Fruit fly (Drosophila melanogaster) whole organism, embryonic: ENCODE measurements around the gene Rdh.

ENCODE experiments used
- BEAF-32 ChIP-seq: fragments of 200-800 bp; sonication (Bioruptor generic); optimal IDR thresholded peaks from 3 replicates; lab custom pipeline; 2017; ENCODE audit warnings: missing biosample characterization, missing genetic modification characterization, mild to moderate bottlenecking, moderate library complexity, missing genetic modification reagents
- Bgb ChIP-seq: fragments of 200-800 bp; sonication (Bioruptor generic); IDR thresholded peaks from 2 replicates; pipeline ENCODE4 v1.3.6; 2022; ENCODE audit warnings: missing biosample characterization, missing genetic modification characterization; ENCODE audit not compliant: partially characterized antibody
- Bteb2 ChIP-seq: fragments of 200-800 bp; sonication (Bioruptor generic); optimal IDR thresholded peaks from 2 replicates; lab custom pipeline; 2016; ENCODE audit warnings: missing biosample characterization, missing genetic modification characterization
- CG10147 ChIP-seq: fragments of 200-800 bp; sonication (Bioruptor generic); optimal IDR thresholded peaks from 2 replicates; lab custom pipeline; 2019; ENCODE audit warnings: missing biosample characterization, mild to moderate bottlenecking, missing genetic modification characterization, moderate library complexity
- CG10959 ChIP-seq: fragments of 200-800 bp; sonication (Bioruptor generic); IDR thresholded peaks from 2 replicates; pipeline ENCODE4 v1.3.6; 2022; ENCODE audit warnings: missing biosample characterization, missing genetic modification characterization
- CG11398 ChIP-seq: fragments of 200-800 bp; sonication (Bioruptor generic); optimal IDR thresholded peaks from 2 replicates; lab custom pipeline; 2016; ENCODE audit warnings: missing biosample characterization, missing genetic modification characterization
- CG11504 ChIP-seq: fragments of 200-800 bp; sonication (Bioruptor generic); optimal IDR thresholded peaks from 3 replicates; lab custom pipeline; 2019; ENCODE audit warnings: missing biosample characterization, mild to moderate bottlenecking, missing genetic modification characterization, moderate library complexity
- CG11560 ChIP-seq: fragments of 200-800 bp; sonication (Bioruptor generic); IDR thresholded peaks from 3 replicates; pipeline ENCODE4 v1.3.6; 2022; ENCODE audit warnings: missing biosample characterization, missing genetic modification characterization
- CG12219 ChIP-seq: fragments of 200-800 bp; sonication (Bioruptor generic); optimal IDR thresholded peaks from 3 replicates; lab custom pipeline; 2018; ENCODE audit warnings: missing biosample characterization, mild to moderate bottlenecking, missing genetic modification characterization
- CG17385 ChIP-seq: fragments of 200-800 bp; sonication (Bioruptor generic); optimal IDR thresholded peaks from 3 replicates; lab custom pipeline; 2018; ENCODE audit warnings: missing biosample characterization, mild to moderate bottlenecking, missing genetic modification characterization
- CG18011 ChIP-seq: fragments of 200-800 bp; sonication (Bioruptor generic); optimal IDR thresholded peaks from 2 replicates; lab custom pipeline; 2017; ENCODE audit warnings: missing biosample characterization, missing genetic modification characterization, mild to moderate bottlenecking, moderate library complexity, missing genotype
- CG30403 ChIP-seq: fragments of 200-800 bp; sonication (Bioruptor generic); optimal IDR thresholded peaks from 3 replicates; lab custom pipeline; 2016; ENCODE audit warnings: missing biosample characterization, missing genetic modification characterization
- CG34376 ChIP-seq: fragments of 200-800 bp; sonication (Bioruptor generic); optimal IDR thresholded peaks from 2 replicates; lab custom pipeline; 2018; ENCODE audit warnings: missing biosample characterization, mild to moderate bottlenecking, missing genetic modification characterization
- CG34422 ChIP-seq: fragments of 200-800 bp; sonication (Bioruptor generic); IDR thresholded peaks from 3 replicates; pipeline ENCODE4 v1.3.6; 2022; ENCODE audit warnings: missing biosample characterization, missing genetic modification characterization
- CG4730 ChIP-seq: fragments of 200-800 bp; sonication (Bioruptor generic); IDR thresholded peaks from 2 replicates; pipeline ENCODE4 v1.3.6; 2022; ENCODE audit warnings: missing biosample characterization, missing genetic modification characterization
- CG6813 ChIP-seq: fragments of 200-800 bp; sonication (Bioruptor generic); optimal IDR thresholded peaks from 2 replicates; lab custom pipeline; 2017; ENCODE audit warnings: missing biosample characterization, missing genetic modification characterization, mild to moderate bottlenecking, moderate library complexity, missing genetic modification reagents
- CG7745 ChIP-seq: fragments of 200-800 bp; sonication (Bioruptor generic); optimal IDR thresholded peaks from 2 replicates; lab custom pipeline; 2018; ENCODE audit warnings: missing biosample characterization, mild to moderate bottlenecking, missing genetic modification characterization, moderate library complexity
- CG8290 ChIP-seq, 3 experiments: fragments of 200-800 bp; sonication (Bioruptor generic); optimal IDR thresholded peaks; 2 replicates each; lab custom pipeline; 2016 to 2019; ENCODE audit warnings: missing biosample characterization in 3 of 3, missing genetic modification characterization in 3 of 3, mild to moderate bottlenecking in 2 of 3, moderate library complexity in 1 of 3
- CG9437 ChIP-seq: fragments of 200-800 bp; sonication (Bioruptor generic); optimal IDR thresholded peaks from 2 replicates; lab custom pipeline; 2018; ENCODE audit warnings: missing biosample characterization, mild to moderate bottlenecking, missing genetic modification characterization
- CG9932 ChIP-seq: fragments of 200-800 bp; sonication (Bioruptor generic); IDR thresholded peaks from 2 replicates; pipeline ENCODE4 v1.3.6; 2022; ENCODE audit warnings: missing biosample characterization, missing genetic modification characterization
- Dp ChIP-seq: fragments of 200-800 bp; sonication (Bioruptor generic); optimal IDR thresholded peaks from 2 replicates; lab custom pipeline; 2018; ENCODE audit warnings: missing biosample characterization, mild to moderate bottlenecking, missing genetic modification characterization, moderate library complexity
- Ets97D ChIP-seq: fragments of 200-800 bp; sonication (Bioruptor generic); optimal IDR thresholded peaks from 3 replicates; lab custom pipeline; 2016; ENCODE audit warnings: missing biosample characterization, missing genetic modification characterization
- Hey ChIP-seq: fragments of 200-800 bp; sonication (Bioruptor generic); optimal IDR thresholded peaks from 3 replicates; lab custom pipeline; 2018; ENCODE audit warnings: missing biosample characterization, mild to moderate bottlenecking, missing genetic modification characterization
- Opbp ChIP-seq: fragments of 200-800 bp; sonication (Bioruptor generic); IDR thresholded peaks from 3 replicates; pipeline ENCODE4 v1.3.6; 2022; ENCODE audit warnings: missing biosample characterization, missing genetic modification characterization; ENCODE audit not compliant: partially characterized antibody
- Sry-δ ChIP-seq: fragments of 200-800 bp; sonication (Bioruptor generic); optimal IDR thresholded peaks from 2 replicates; lab custom pipeline; 2016; ENCODE audit warnings: missing biosample characterization, missing genetic modification characterization
- ac ChIP-seq: fragments of 200-800 bp; sonication (Bioruptor generic); optimal IDR thresholded peaks from 3 replicates; lab custom pipeline; 2017; ENCODE audit warnings: missing biosample characterization, mild to moderate bottlenecking, missing genetic modification characterization
- amos ChIP-seq: fragments of 200-800 bp; sonication (Bioruptor generic); IDR thresholded peaks from 2 replicates; pipeline ENCODE4 v1.3.6; 2022; ENCODE audit warnings: missing biosample characterization, missing genetic modification characterization; ENCODE audit not compliant: partially characterized antibody
- bcd ChIP-seq: fragments of 200-800 bp; sonication (Bioruptor generic); optimal IDR thresholded peaks from 2 replicates; lab custom pipeline; 2017; ENCODE audit warnings: missing biosample characterization, mild to moderate bottlenecking, missing genetic modification characterization
- bowl ChIP-seq: fragments of 200-800 bp; sonication (Bioruptor generic); IDR thresholded peaks from 2 replicates; pipeline ENCODE4 v1.3.6; 2022; ENCODE audit warnings: missing biosample characterization, missing genetic modification characterization
- cad ChIP-seq: fragments of >200 bp; optimal IDR thresholded peaks from 2 replicates; lab custom pipeline; 2017; ENCODE audit warnings: missing biosample characterization, missing genetic modification characterization
- crp ChIP-seq, 2 experiments: fragments of 200-800 bp; sonication (Bioruptor generic); optimal IDR thresholded peaks; 2 replicates in 1 of 2; 3 replicates in 1 of 2; lab custom pipeline; 2017; ENCODE audit warnings: missing biosample characterization in 2 of 2, missing genetic modification characterization in 2 of 2, mild to moderate bottlenecking in 1 of 2, moderate library complexity in 1 of 2
- cwo ChIP-seq: fragments of 200-800 bp; sonication (Bioruptor generic); optimal IDR thresholded peaks from 3 replicates; lab custom pipeline; 2017; ENCODE audit warnings: missing biosample characterization, missing genetic modification characterization, mild to moderate bottlenecking, moderate library complexity, missing genetic modification reagents
- gem ChIP-seq: fragments of 200-800 bp; sonication (Bioruptor generic); optimal IDR thresholded peaks from 2 replicates; lab custom pipeline; 2019; ENCODE audit warnings: missing biosample characterization, mild to moderate bottlenecking, missing genetic modification characterization, moderate library complexity
- hbn ChIP-seq: fragments of 200-800 bp; sonication (Bioruptor generic); IDR thresholded peaks from 2 replicates; pipeline ENCODE4 v1.3.6; 2022; ENCODE audit warnings: missing biosample characterization, missing genetic modification characterization; ENCODE audit not compliant: partially characterized antibody
- insv ChIP-seq, 2 experiments: fragments of 200-800 bp; sonication (Bioruptor generic); optimal IDR thresholded peaks; 3 replicates each; lab custom pipeline; 2016 to 2018; ENCODE audit warnings: missing biosample characterization in 2 of 2, missing genetic modification characterization in 2 of 2
- maf-S ChIP-seq: fragments of 200-800 bp; sonication (Bioruptor generic); optimal IDR thresholded peaks from 2 replicates; lab custom pipeline; 2016; ENCODE audit warnings: missing biosample characterization, missing genetic modification characterization
- mld ChIP-seq: fragments of 200-800 bp; sonication (Bioruptor generic); IDR thresholded peaks from 3 replicates; pipeline ENCODE4 v1.3.6; 2022; ENCODE audit warnings: missing biosample characterization, missing genetic modification characterization; ENCODE audit not compliant: partially characterized antibody
- nom ChIP-seq: fragments of 200-800 bp; sonication (Bioruptor generic); optimal IDR thresholded peaks from 2 replicates; lab custom pipeline; 2017; ENCODE audit warnings: missing biosample characterization, missing genetic modification characterization, mild to moderate bottlenecking, moderate library complexity, missing genetic modification reagents
- pho ChIP-seq: fragments of 200-800 bp; sonication (Bioruptor generic); optimal IDR thresholded peaks from 2 replicates; lab custom pipeline; 2016; ENCODE audit warnings: missing biosample characterization, missing genetic modification characterization
- row ChIP-seq: fragments of 200-800 bp; sonication (Bioruptor generic); IDR thresholded peaks from 3 replicates; pipeline ENCODE4 v1.3.6; 2022; ENCODE audit warnings: missing biosample characterization, missing genetic modification characterization
- sna ChIP-seq: fragments of 200-800 bp; sonication (Bioruptor generic); IDR thresholded peaks from 2 replicates; pipeline ENCODE4 v1.3.6; 2022; ENCODE audit warnings: missing biosample characterization, missing genetic modification characterization; ENCODE audit not compliant: partially characterized antibody
- sob ChIP-seq: fragments of 200-800 bp; sonication (Bioruptor generic); IDR thresholded peaks from 2 replicates; pipeline ENCODE4 v1.3.6; 2022; ENCODE audit warnings: missing biosample characterization, missing genetic modification characterization
- stwl ChIP-seq: fragments of 200-800 bp; sonication (Bioruptor generic); optimal IDR thresholded peaks from 3 replicates; lab custom pipeline; 2018; ENCODE audit warnings: missing biosample characterization, mild to moderate bottlenecking, missing genetic modification characterization, moderate library complexity
- toy ChIP-seq: fragments of 200-800 bp; sonication (Bioruptor generic); IDR thresholded peaks from 2 replicates; pipeline ENCODE4 v1.3.6; 2022; ENCODE audit warnings: missing biosample characterization, missing genetic modification characterization
- trem ChIP-seq: fragments of 200-800 bp; optimal IDR thresholded peaks from 3 replicates; lab custom pipeline; 2019; ENCODE audit warnings: missing biosample characterization, mild to moderate bottlenecking, missing genetic modification characterization, moderate library complexity
- ttk ChIP-seq: fragments of 200-800 bp; sonication (Bioruptor generic); IDR thresholded peaks from 2 replicates; pipeline ENCODE4 v2.1.2; 2022; ENCODE audit warnings: missing biosample characterization, missing genetic modification characterization
- tup ChIP-seq: fragments of 200-800 bp; sonication (Bioruptor generic); optimal IDR thresholded peaks from 2 replicates; lab custom pipeline; 2016; ENCODE audit warnings: missing biosample characterization, mild to moderate bottlenecking, missing genetic modification characterization, moderate library complexity
- usp ChIP-seq: fragments of >200 bp; optimal IDR thresholded peaks from 2 replicates; lab custom pipeline; 2017; ENCODE audit warnings: missing biosample characterization, missing genetic modification characterization
- wor ChIP-seq: fragments of 200-800 bp; sonication (Bioruptor generic); IDR thresholded peaks from 2 replicates; pipeline ENCODE4 v1.3.6; 2022; ENCODE audit warnings: missing biosample characterization, missing genetic modification characterization

The Rdh gene

dm6 chr3L:3809943-3810342 lies 15.3 kb upstream of the Rdh start, which contains the start of gene CG32262 (continued):
- TF ChIP-seq mld (0 out of 3 replicates have a peak, but pooled peaks have one; percentile 46), pho (no peak), Hey (tag; lab: Kevin White, UChicago) (no peak), crp (GFP tag; optimal IDR thresholded peaks at IDR 0.05; lab: Kevin White, UChicago) (peak in 1 of 2 experiments; percentile 91), tup (GFP tag; lab: Kevin White, UChicago) (no peak), trem (tag; lab: Kevin White, UChicago) (no peak), CG9932 (0 out of 2 replicates have a peak, but pooled peaks have one; percentile 27), usp (no peak), ac (GFP tag; lab: Kevin White, UChicago) (no peak), cad (GFP tag; lab: Kevin White, UChicago) (no peak), CG7745 (tag; lab: Kevin White, UChicago) (no peak), CG8290 (GFP tag; optimal IDR thresholded peaks at IDR 0.05; lab: Kevin White, UChicago) (no peak), CG8290 (tag; optimal IDR thresholded peaks at IDR 0.05; lab: Kevin White, UChicago) (peak in 1 of 2 experiments; percentile 39), BEAF-32 (GFP tag; lab: Kevin White, UChicago) (peak; percentile 59), sob (no peak), CG11560 (tag; lab: Robert Waterston, UW) (no peak), CG34376 (peak; percentile 9), CG6813 (no peak), Bgb (GFP tag; lab: Robert Waterston, UW) (peak; percentile 70), cwo (no peak), sna (GFP tag; lab: Robert Waterston, UW) (peak; percentile 71), nom (GFP tag; lab: Kevin White, UChicago) (no peak), CG4730 (no peak), CG11504 (tag; lab: Kevin White, UChicago) (no peak), CG10147 (peak; percentile 17), bowl (GFP tag; lab: Robert Waterston, UW) (no peak), CG9437 (GFP tag; lab: Kevin White, UChicago) (peak; percentile 99), row (GFP tag; lab: Robert Waterston, UW) (peak; percentile 65), bcd (no peak), toy (GFP tag; lab: Robert Waterston, UW) (no peak), hbn (peak; percentile 63), CG10959 (no peak), Sry-δ (peak; percentile 82), gem (tag; lab: Kevin White, UChicago) (no peak), Ets97D (peak; percentile 34), CG18011 (GFP tag; lab: Kevin White, UChicago) (peak; percentile 92), amos (GFP tag; lab: Robert Waterston, UW) (peak; percentile 55; the same call in 1 of the 2 replicates), Opbp (GFP tag; lab: Robert Waterston, UW) (peak; percentile 54; the same call in 2 of the 3 replicates), CG11398 (GFP tag; lab: Kevin White, UChicago) (no peak), maf-S (GFP tag; lab: Kevin White, UChicago) (no peak), CG12219 (GFP tag; lab: Kevin White, UChicago) (no peak), Dp (GFP tag; lab: Kevin White, UChicago) (peak; percentile 85), insv (GFP tag; optimal IDR thresholded peaks at IDR 0.05; lab: Kevin White, UChicago) (no peak), stwl (tag; lab: Kevin White, UChicago) (peak; percentile 85), ttk (no peak), CG30403 (GFP tag; lab: Kevin White, UChicago) (no peak), CG17385 (GFP tag; lab: Kevin White, UChicago) (no peak), CG34422 (peak; percentile 52; the same call in 1 of the 3 replicates), Bteb2 (GFP tag; lab: Kevin White, UChicago) (no peak), wor (GFP tag; lab: Robert Waterston, UW) (no peak)
